Worm (Caenorhabditis elegans) whole organism, L1 larva: ENCODE data around the gene F48E3.2.
A peak's percentile ranks its signal among the peaks of the same experiment; 100 is the strongest.

Experiments
- aha-1 ChIP-seq: fragments of 150-350 bp; optimal IDR thresholded peaks from 2 replicates; lab custom pipeline; 2014; ENCODE audit warnings: missing biosample characterization, missing genetic modification characterization
- ceh-82 ChIP-seq, 3 experiments: fragments of 150-350 bp in 1 of 3; sonication (generic microtip) in 2 of 3; optimal IDR thresholded peaks; 2 replicates each; lab custom pipeline; 2014 to 2017; ENCODE audit warnings: missing biosample characterization in 3 of 3, missing genetic modification characterization in 3 of 3
- nhr-12 ChIP-seq: sonication (generic microtip); optimal IDR thresholded peaks from 2 replicates; lab custom pipeline; 2017; ENCODE audit warnings: missing biosample characterization, missing genetic modification characterization
- skn-1 ChIP-seq: fragments of 150-350 bp; optimal IDR thresholded peaks from 2 replicates; lab custom pipeline; 2014; ENCODE audit warnings: missing biosample characterization, missing genetic modification characterization
- snpc-4 ChIP-seq: fragments of 150-350 bp; optimal IDR thresholded peaks from 2 replicates; lab custom pipeline; 2014; ENCODE audit warnings: missing biosample characterization, missing genetic modification characterization
- ztf-11 ChIP-seq, 2 experiments: sonication (generic microtip); optimal IDR thresholded peaks; 2 replicates each; lab custom pipeline; 2016 to 2017; ENCODE audit warnings: missing genetic modification characterization in 2 of 2, missing biosample characterization in 1 of 2, missing compliant biosample characterization in 1 of 2

ce11 chrX:7500970-7501369 lies 8.1 kb upstream of the F48E3.2 start, which contains the start of gene uggt-1:
- peak; percentile 76 for TF ChIP-seq snpc-4 (tag; lab: Kevin White, UChicago)
- peak; percentile 78 for TF ChIP-seq aha-1 (tag; lab: Kevin White, UChicago)
- no peak for TF ChIP-seq nhr-12 (tag; lab: Kevin White, UChicago)
- TF ChIP-seq ceh-82 (tag; optimal IDR thresholded peaks at IDR 0.05; lab: Kevin White, UChicago), result peak; percentile 85 to 91 (median 89)
- peak; percentile 91 for TF ChIP-seq skn-1
- TF ChIP-seq ztf-11 (tag; optimal IDR thresholded peaks at IDR 0.05; lab: Kevin White, UChicago), result peak in 1 of 2 experiments; percentile 83
